Fruit fly (Drosophila melanogaster): ENCODE results near the gene Sec23.

The Sec23 gene

dm6 chr3R:5686049-5686757 lies 37.3 kb downstream of the Sec23 start:
- TF ChIP-seq h (optimal IDR thresholded peaks at IDR 0.05) = no peak
- no peak for TF ChIP-seq insv (optimal IDR thresholded peaks at IDR 0.05)
- no peak for TF ChIP-seq Myc (optimal IDR thresholded peaks at IDR 0.05)
- TF ChIP-seq ttk (optimal IDR thresholded peaks at IDR 0.05) = no peak
- TF ChIP-seq Sin3A (optimal IDR thresholded peaks at IDR 0.05) = no peak
- no peak for TF ChIP-seq psq (optimal IDR thresholded peaks at IDR 0.05)

dm6 chr3R:5689626-5690025 lies 40.8 kb downstream of the Sec23 start:
- TF ChIP-seq ttk (optimal IDR thresholded peaks at IDR 0.05) (no peak), psq (optimal IDR thresholded peaks at IDR 0.05) (no peak), insv (optimal IDR thresholded peaks at IDR 0.05) (no peak)

- TF ChIP-seq insv (optimal IDR thresholded peaks at IDR 0.05) = no peak
- TF ChIP-seq Myc (optimal IDR thresholded peaks at IDR 0.05) = no peak
- no peak for TF ChIP-seq Sin3A (optimal IDR thresholded peaks at IDR 0.05)
- no peak for TF ChIP-seq psq (optimal IDR thresholded peaks at IDR 0.05)
- no peak for TF ChIP-seq ttk (optimal IDR thresholded peaks at IDR 0.05)
- no peak for TF ChIP-seq h (optimal IDR thresholded peaks at IDR 0.05)
Measured at dm6 chr3R:5691042-5691441, 42.2 kb downstream of the Sec23 start.

- TF ChIP-seq Myc (optimal IDR thresholded peaks at IDR 0.05) (no peak), h (optimal IDR thresholded peaks at IDR 0.05) (no peak), psq (optimal IDR thresholded peaks at IDR 0.05) (no peak), Sin3A (optimal IDR thresholded peaks at IDR 0.05) (no peak), ttk (optimal IDR thresholded peaks at IDR 0.05) (no peak), insv (optimal IDR thresholded peaks at IDR 0.05) (no peak)
Measured at dm6 chr3R:5693186-5693585, 44.3 kb downstream of the Sec23 start, which contains the start of gene CG2104. Gene CG2104 (minus strand): TSS chr3R:5693286.

dm6 chr3R:5694461-5694860 lies 45.6 kb downstream of the Sec23 start:
- no peak for TF ChIP-seq psq (optimal IDR thresholded peaks at IDR 0.05)
- no peak for TF ChIP-seq insv (optimal IDR thresholded peaks at IDR 0.05)
- no peak for TF ChIP-seq h (optimal IDR thresholded peaks at IDR 0.05)
- TF ChIP-seq Sin3A (optimal IDR thresholded peaks at IDR 0.05) = no peak
- TF ChIP-seq Myc (optimal IDR thresholded peaks at IDR 0.05) = no peak
- TF ChIP-seq ttk (optimal IDR thresholded peaks at IDR 0.05) = no peak

dm6 chr3R:5696384-5696783 lies 47.5 kb downstream of the Sec23 start:
- TF ChIP-seq psq (optimal IDR thresholded peaks at IDR 0.05) (no peak), ttk (optimal IDR thresholded peaks at IDR 0.05) (no peak), insv (optimal IDR thresholded peaks at IDR 0.05) (no peak), Sin3A (optimal IDR thresholded peaks at IDR 0.05) (no peak), Myc (optimal IDR thresholded peaks at IDR 0.05) (no peak), h (optimal IDR thresholded peaks at IDR 0.05) (no peak)

dm6 chr3R:5701104-5701503 lies 52.2 kb downstream of the Sec23 start:
- TF ChIP-seq Sin3A (optimal IDR thresholded peaks at IDR 0.05) = no peak
- no peak for TF ChIP-seq ttk (optimal IDR thresholded peaks at IDR 0.05)
- TF ChIP-seq psq (optimal IDR thresholded peaks at IDR 0.05) = no peak
- TF ChIP-seq h (optimal IDR thresholded peaks at IDR 0.05) = no peak
- TF ChIP-seq insv (optimal IDR thresholded peaks at IDR 0.05) = no peak
- TF ChIP-seq Myc (optimal IDR thresholded peaks at IDR 0.05) = no peak
